Fruit fly (Drosophila melanogaster) whole organism, pupa: Measurements from ENCODE around the gene HIP-R.

ENCODE experiments used
- CG10348 ChIP-seq: fragments of 200-800 bp; sonication (Bioruptor generic); IDR thresholded peaks from 2 replicates; pipeline ENCODE4 v1.3.6; 2022; ENCODE audit warnings: missing biosample characterization, missing genetic modification characterization
- CG13204 ChIP-seq: fragments of 200-800 bp; sonication (Bioruptor generic); optimal IDR thresholded peaks from 2 replicates; lab custom pipeline; 2018; ENCODE audit warnings: missing biosample characterization, mild to moderate bottlenecking, missing genetic modification characterization, moderate library complexity
- CG8159 ChIP-seq: fragments of 200-800 bp; sonication (Bioruptor generic); optimal IDR thresholded peaks from 3 replicates; lab custom pipeline; 2018; ENCODE audit warnings: missing biosample characterization, mild to moderate bottlenecking, missing genetic modification characterization, moderate library complexity
- CG9948 ChIP-seq: fragments of 200-800 bp; sonication (Bioruptor generic); optimal IDR thresholded peaks from 2 replicates; lab custom pipeline; 2018; ENCODE audit warnings: missing biosample characterization, mild to moderate bottlenecking, missing genetic modification characterization, moderate library complexity
- EcR ChIP-seq: fragments of 200-800 bp; sonication (Bioruptor generic); optimal IDR thresholded peaks from 3 replicates; lab custom pipeline; 2019; ENCODE audit warnings: missing biosample characterization, missing genetic modification characterization, mild to moderate bottlenecking, moderate library complexity, missing genetic modification reagents
- Snoo ChIP-seq: fragments of 200-800 bp; sonication (Bioruptor generic); optimal IDR thresholded peaks from 3 replicates; lab custom pipeline; 2017; ENCODE audit warnings: missing biosample characterization, mild to moderate bottlenecking, missing genetic modification characterization, inconsistent platforms
- fd96Ca ChIP-seq: fragments of 200-800 bp; sonication (Bioruptor generic); IDR thresholded peaks from 3 replicates; pipeline ENCODE4 v1.3.6; 2022; ENCODE audit warnings: missing biosample characterization, missing genetic modification characterization
- rn ChIP-seq: fragments of 200-800 bp; sonication (Bioruptor generic); IDR thresholded peaks from 2 replicates; pipeline ENCODE4 v1.3.6; 2022; ENCODE audit warnings: missing biosample characterization, missing genetic modification characterization

dm6 chrX:3834955-3835763 is 45.4 kb downstream of the HIP-R start:
- no peak for TF ChIP-seq CG10348 (GFP tag; lab: Robert Waterston, UW)
- TF ChIP-seq CG9948 (tag; lab: Kevin White, UChicago), result no peak
- no peak for TF ChIP-seq Snoo (tag; lab: Kevin White, UChicago)
- TF ChIP-seq EcR (GFP tag; lab: Kevin White, UChicago), result peak; percentile 75
- TF ChIP-seq fd96Ca (GFP tag; lab: Robert Waterston, UW), result peak; percentile 33; the same call in 1 of the 3 replicates
- no peak for TF ChIP-seq rn (GFP tag; lab: Robert Waterston, UW)
- TF ChIP-seq CG8159 (tag; lab: Kevin White, UChicago), result peak; percentile 41
- peak; percentile 49 for TF ChIP-seq CG13204 (GFP tag; lab: Kevin White, UChicago)
